Fruit fly (Drosophila melanogaster): Measurements from ENCODE around the gene CG34165.

CG34165 gene

dm6 chr2L:14685637-14686232, 27.8 kb upstream of the CG34165 start (continued):
- TF ChIP-seq Sry-δ (GFP tag; optimal IDR thresholded peaks at IDR 0.05) = peak; percentile 59
- TF ChIP-seq usp (GFP tag; optimal IDR thresholded peaks at IDR 0.05) = no peak
- TF ChIP-seq CG10979 (tag; optimal IDR thresholded peaks at IDR 0.05) = peak; percentile 62
- TF ChIP-seq CG15011 (GFP tag; optimal IDR thresholded peaks at IDR 0.05) = peak; percentile 89
- TF ChIP-seq Dek (tag; optimal IDR thresholded peaks at IDR 0.05) = peak; percentile 81
- peak; percentile 77 for TF ChIP-seq trh (GFP tag; optimal IDR thresholded peaks at IDR 0.05)
- peak; percentile 89 for TF ChIP-seq CG12744 (GFP tag; optimal IDR thresholded peaks at IDR 0.05)
- no peak for TF ChIP-seq CG7963 (GFP tag; IDR thresholded peaks at IDR 0.05; ENCODE audit: partially characterized antibody)
- no peak for TF ChIP-seq CG4404 (GFP tag; IDR thresholded peaks at IDR 0.05)
- TF ChIP-seq crc (GFP tag; optimal IDR thresholded peaks at IDR 0.05) = peak; percentile 89
- no peak for TF ChIP-seq Ptx1 (GFP tag; IDR thresholded peaks at IDR 0.05)
- TF ChIP-seq Sry-β (GFP tag; optimal IDR thresholded peaks at IDR 0.05) = peak; percentile 71
- no peak for TF ChIP-seq Hmx (GFP tag; optimal IDR thresholded peaks at IDR 0.05)
- TF ChIP-seq E2f2 (GFP tag; IDR thresholded peaks at IDR 0.05) = peak; percentile 52
- no peak for TF ChIP-seq Dfd (GFP tag; optimal IDR thresholded peaks at IDR 0.05)
- no peak for TF ChIP-seq fru (optimal IDR thresholded peaks at IDR 0.05)
- no peak for TF ChIP-seq Rx (GFP tag; IDR thresholded peaks at IDR 0.05)
- peak; percentile 35 for TF ChIP-seq jing (GFP tag; optimal IDR thresholded peaks at IDR 0.05)
- TF ChIP-seq CG3726 (GFP tag; IDR thresholded peaks at IDR 0.05) = peak; percentile 17; the same call in 1 of the 3 replicates
- TF ChIP-seq peb (GFP tag; IDR thresholded peaks at IDR 0.05) = peak; percentile 45; the same call in 1 of the 2 replicates
- TF ChIP-seq CG11560 (tag; IDR thresholded peaks at IDR 0.05) = no peak; the same call in 2 of the 3 replicates
- no peak for TF ChIP-seq dimm (GFP tag; IDR thresholded peaks at IDR 0.05)
- peak; percentile 74 for TF ChIP-seq CG12219 (GFP tag; optimal IDR thresholded peaks at IDR 0.05)
- peak in 1 of 2 experiments; percentile 84 for TF ChIP-seq bsh (GFP tag; optimal IDR thresholded peaks at IDR 0.05)
- TF ChIP-seq CG5953 (GFP tag; IDR thresholded peaks at IDR 0.05) = peak; percentile 64; the same call in 1 of the 2 replicates
- peak; percentile 66 for TF ChIP-seq slou (GFP tag; optimal IDR thresholded peaks at IDR 0.05)
- TF ChIP-seq CG10462 (GFP tag; optimal IDR thresholded peaks at IDR 0.05) = peak; percentile 62
- TF ChIP-seq Poxn (GFP tag; IDR thresholded peaks at IDR 0.05) = peak; percentile 52; the same call in 1 of the 2 replicates
- TF ChIP-seq lilli (GFP tag; optimal IDR thresholded peaks at IDR 0.05) = peak; percentile 76
- peak; percentile 75 for TF ChIP-seq ara (GFP tag; IDR thresholded peaks at IDR 0.05)
- peak; percentile 82 for TF ChIP-seq Max (GFP tag; optimal IDR thresholded peaks at IDR 0.05)
- peak; percentile 45 for TF ChIP-seq az2 (GFP tag; optimal IDR thresholded peaks at IDR 0.05)
- TF ChIP-seq Xrp1 (GFP tag; IDR thresholded peaks at IDR 0.05) = peak; percentile 83
- TF ChIP-seq Trl (optimal IDR thresholded peaks at IDR 0.05) = no peak
- TF ChIP-seq Trl (GFP tag; optimal IDR thresholded peaks at IDR 0.05) = peak; percentile 96
- TF ChIP-seq D19B (GFP tag; optimal IDR thresholded peaks at IDR 0.05) = peak; percentile 70
- peak; percentile 84 for TF ChIP-seq kay (GFP tag; optimal IDR thresholded peaks at IDR 0.05)
- TF ChIP-seq Dll (GFP tag; IDR thresholded peaks at IDR 0.05; ENCODE audit: partially characterized antibody) = no peak
- TF ChIP-seq Oli (tag; optimal IDR thresholded peaks at IDR 0.05) = peak; percentile 40
- peak; percentile 84 for TF ChIP-seq CG31365 (tag; optimal IDR thresholded peaks at IDR 0.05)
- TF ChIP-seq zf30C (GFP tag; optimal IDR thresholded peaks at IDR 0.05) = no peak
- TF ChIP-seq HHEX (GFP tag; optimal IDR thresholded peaks at IDR 0.05) = peak; percentile 95
- peak; percentile 91 for TF ChIP-seq rib (GFP tag; IDR thresholded peaks at IDR 0.05)
- peak; percentile 69 for TF ChIP-seq Spps (tag; optimal IDR thresholded peaks at IDR 0.05)
- TF ChIP-seq lmd (GFP tag; IDR thresholded peaks at IDR 0.05) = peak; percentile 10; the same call in 1 of the 2 replicates
- TF ChIP-seq Dip3 (GFP tag; optimal IDR thresholded peaks at IDR 0.05) = peak; percentile 87
- TF ChIP-seq CG31441 (GFP tag; IDR thresholded peaks at IDR 0.05) = peak; percentile 77
- no peak for TF ChIP-seq ato (GFP tag; IDR thresholded peaks at IDR 0.05; ENCODE audit: partially characterized antibody)
- peak; percentile 92 for TF ChIP-seq CG16779 (GFP tag; IDR thresholded peaks at IDR 0.05)
- peak; percentile 74 for TF ChIP-seq B-H2 (GFP tag; optimal IDR thresholded peaks at IDR 0.05)
- TF ChIP-seq Hey (tag; optimal IDR thresholded peaks at IDR 0.05) = peak; percentile 88
- TF ChIP-seq CG6689 (GFP tag; IDR thresholded peaks at IDR 0.05) = peak; percentile 66

Measured in whole organism, embryonic.